Worm (Caenorhabditis elegans) whole organism, early embryonic: ENCODE measurements around the gene rpn-6.1.

Source experiments
- B0310.2 ChIP-seq: sonication (generic microtip); optimal IDR thresholded peaks from 2 replicates; lab custom pipeline; 2016; ENCODE audit warnings: mild to moderate bottlenecking, missing genetic modification characterization, missing compliant biosample characterization
- F13C5.2 ChIP-seq: sonication (generic microtip); optimal IDR thresholded peaks from 2 replicates; lab custom pipeline; 2017; ENCODE audit warnings: mild to moderate bottlenecking, missing genetic modification characterization, inconsistent platforms, missing compliant biosample characterization
- aly-1 ChIP-seq: sonication (generic microtip); optimal IDR thresholded peaks from 2 replicates; lab custom pipeline; 2016; ENCODE audit warnings: missing genetic modification characterization, missing compliant biosample characterization
- ama-1 ChIP-seq: fragments of 150-350 bp; optimal IDR thresholded peaks from 2 replicates; lab custom pipeline; 2014
- ceh-13 ChIP-seq: fragments of 200-800 bp; sonication (Bioruptor generic); optimal IDR thresholded peaks from 2 replicates; lab custom pipeline; 2018; ENCODE audit warnings: mild to moderate bottlenecking, missing genetic modification characterization, missing compliant biosample characterization
- ceh-36 ChIP-seq: sonication (generic microtip); optimal IDR thresholded peaks from 2 replicates; lab custom pipeline; 2016; ENCODE audit warnings: missing genetic modification characterization, inconsistent platforms, missing compliant biosample characterization
- ets-7 ChIP-seq: sonication (generic microtip); optimal IDR thresholded peaks from 2 replicates; lab custom pipeline; 2016; ENCODE audit warnings: missing genotype, missing genetic modification characterization, missing compliant biosample characterization
- flt-1 ChIP-seq: fragments of 200-800 bp; sonication (Bioruptor generic); IDR thresholded peaks from 2 replicates; pipeline ENCODE4 v1.3.6; 2022; ENCODE audit warnings: missing genetic modification characterization, missing compliant biosample characterization
- hmg-4 ChIP-seq: fragments of 200-800 bp; sonication (Bioruptor generic); optimal IDR thresholded peaks from 2 replicates; lab custom pipeline; 2018; ENCODE audit warnings: mild to moderate bottlenecking, missing genetic modification characterization, missing compliant biosample characterization
- hnd-1 ChIP-seq: sonication (generic microtip); optimal IDR thresholded peaks from 2 replicates; lab custom pipeline; 2016; ENCODE audit warnings: missing genetic modification characterization, missing compliant biosample characterization
- scrt-1 ChIP-seq: fragments of 200-800 bp; sonication (Bioruptor generic); IDR thresholded peaks from 2 replicates; pipeline ENCODE4 v1.3.6; 2022; ENCODE audit warnings: missing genetic modification characterization, missing compliant biosample characterization
- sea-1 ChIP-seq: fragments of 200-800 bp; sonication (Bioruptor generic); conservative IDR thresholded peaks from 2 replicates; pipeline ENCODE4 v1.3.6; 2022; ENCODE audit warnings: missing genetic modification characterization, missing compliant biosample characterization
- tbx-11 ChIP-seq: fragments of 200-800 bp; sonication (Bioruptor generic); IDR thresholded peaks from 2 replicates; pipeline ENCODE4 v1.3.6; 2022; ENCODE audit warnings: missing genetic modification characterization, missing compliant biosample characterization
- tbx-37 ChIP-seq: fragments of 200-800 bp; sonication (Bioruptor generic); conservative IDR thresholded peaks from 2 replicates; pipeline ENCODE4 v1.3.6; 2022; ENCODE audit warnings: missing genetic modification reagents, missing genetic modification characterization, missing compliant biosample characterization

The rpn-6.1 gene

DNA sequence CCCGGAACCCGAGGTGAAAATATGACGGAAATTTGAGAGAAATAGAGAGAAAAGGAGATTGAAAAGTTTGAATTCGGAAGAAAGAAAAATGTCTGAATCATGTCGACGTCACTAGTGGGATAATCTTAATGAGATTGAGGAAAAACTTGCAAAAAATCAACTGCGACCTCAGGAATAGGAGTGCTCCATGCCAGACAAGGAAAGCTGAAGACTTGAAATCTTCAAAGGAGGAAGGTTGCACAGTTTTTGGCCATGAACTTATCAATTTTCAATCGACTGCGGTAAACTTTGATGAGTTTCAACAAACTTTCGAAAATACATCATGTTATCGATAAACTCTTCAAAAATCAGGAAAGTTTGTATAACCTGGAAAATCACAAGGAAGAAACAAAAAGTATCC, 49.4 kb downstream of the rpn-6.1 start, which contains the start of gene pdf-1:
Gene pdf-1, minus strand, starts transcription at position 101 of the 400 bp plus-strand sequence.
- TF ChIP-seq ets-7 (tag; lab: Kevin White, UChicago) = no peak
- TF ChIP-seq flt-1 (GFP tag; lab: Robert Waterston, UW) = no peak
- no peak for TF ChIP-seq aly-1
- no peak for TF ChIP-seq B0310.2 (tag; lab: Kevin White, UChicago)
- TF ChIP-seq tbx-37 (GFP tag; lab: Robert Waterston, UW) = no peak
- TF ChIP-seq tbx-11 (GFP tag; lab: Robert Waterston, UW) = no peak
- TF ChIP-seq hnd-1 (tag; lab: Kevin White, UChicago) = no peak
- no peak for TF ChIP-seq scrt-1
- TF ChIP-seq ceh-13 (GFP tag; lab: Kevin White, UChicago) = no peak
- no peak for TF ChIP-seq sea-1 (GFP tag; lab: Robert Waterston, UW)
- no peak for TF ChIP-seq hmg-4
- TF ChIP-seq ceh-36 (tag; lab: Kevin White, UChicago) = no peak
- no peak for TF ChIP-seq ama-1 (lab: Kevin White, UChicago)
- TF ChIP-seq F13C5.2 (tag; lab: Kevin White, UChicago) = no peak
